Fruit fly (Drosophila melanogaster) whole organism, embryonic: Measurements from ENCODE around the gene CG44090.

Source experiments
- Abd-B ChIP-seq: fragments of 200-800 bp; sonication (Bioruptor generic); optimal IDR thresholded peaks from 2 replicates; lab custom pipeline; 2018; ENCODE audit warnings: missing biosample characterization, mild to moderate bottlenecking, missing genetic modification characterization, moderate library complexity
- Adf1 ChIP-seq: fragments of 200-800 bp; sonication (Bioruptor generic); IDR thresholded peaks from 2 replicates; pipeline ENCODE4 v1.3.6; 2022; ENCODE audit warnings: missing biosample characterization, missing genetic modification characterization
- Awh ChIP-seq: fragments of 200-800 bp; sonication (Bioruptor generic); IDR thresholded peaks from 2 replicates; pipeline ENCODE4, ENCODE4 v1.3.6; 2022; ENCODE audit warnings: missing biosample characterization, missing genetic modification characterization
- CG12155 ChIP-seq: fragments of 200-800 bp; sonication (Bioruptor generic); optimal IDR thresholded peaks from 3 replicates; lab custom pipeline; 2016; ENCODE audit warnings: missing biosample characterization, missing genetic modification characterization
- CG12769 ChIP-seq: fragments of 200-800 bp; sonication (Bioruptor generic); optimal IDR thresholded peaks from 2 replicates; lab custom pipeline; 2019; ENCODE audit warnings: missing biosample characterization, mild to moderate bottlenecking, missing genetic modification characterization, moderate library complexity
- CG13287 ChIP-seq: fragments of 200-800 bp; sonication (Bioruptor generic); IDR thresholded peaks from 2 replicates; pipeline ENCODE4 v1.3.6; 2022; ENCODE audit warnings: missing biosample characterization, missing genetic modification characterization; ENCODE audit not compliant: partially characterized antibody
- CG13894 ChIP-seq: fragments of 200-800 bp; sonication (Bioruptor generic); optimal IDR thresholded peaks from 3 replicates; lab custom pipeline; 2018; ENCODE audit warnings: missing biosample characterization, mild to moderate bottlenecking, missing genetic modification characterization, moderate library complexity
- CG17612 ChIP-seq: fragments of 200-800 bp; sonication (Bioruptor generic); IDR thresholded peaks from 2 replicates; pipeline ENCODE4 v1.3.6; 2022; ENCODE audit warnings: missing biosample characterization, missing genetic modification characterization
- CG17802 ChIP-seq: fragments of 200-800 bp; sonication (Bioruptor generic); optimal IDR thresholded peaks from 2 replicates; lab custom pipeline; 2018; ENCODE audit warnings: missing biosample characterization, mild to moderate bottlenecking, missing genetic modification characterization, moderate library complexity
- CG2889 ChIP-seq: fragments of 200-800 bp; sonication (Bioruptor generic); IDR thresholded peaks from 3 replicates; pipeline ENCODE4 v1.3.6; 2022; ENCODE audit warnings: missing biosample characterization, missing genetic modification characterization
- CG31365 ChIP-seq: fragments of 200-800 bp; sonication (Bioruptor generic); optimal IDR thresholded peaks from 2 replicates; lab custom pipeline; 2018; ENCODE audit warnings: missing biosample characterization, mild to moderate bottlenecking, missing genetic modification characterization
- CG3281 ChIP-seq: fragments of 200-800 bp; sonication (Bioruptor generic); optimal IDR thresholded peaks from 3 replicates; lab custom pipeline; 2017; ENCODE audit warnings: missing biosample characterization, mild to moderate bottlenecking, missing genetic modification characterization
- CG3407 ChIP-seq: fragments of 200-800 bp; sonication (Bioruptor generic); optimal IDR thresholded peaks from 2 replicates; lab custom pipeline; 2018; ENCODE audit warnings: missing biosample characterization, mild to moderate bottlenecking, missing genetic modification characterization
- CG3726 ChIP-seq: fragments of 200-800 bp; sonication (Bioruptor generic); IDR thresholded peaks from 3 replicates; pipeline ENCODE4, ENCODE4 v1.3.6; 2022; ENCODE audit warnings: missing biosample characterization, missing genetic modification characterization
- CG3995 ChIP-seq: fragments of 200-800 bp; sonication (Bioruptor generic); optimal IDR thresholded peaks from 3 replicates; lab custom pipeline; 2016; ENCODE audit warnings: missing biosample characterization, missing genetic modification characterization
- CG42726 ChIP-seq: fragments of 200-800 bp; sonication (Bioruptor generic); IDR thresholded peaks from 2 replicates; pipeline ENCODE4 v1.3.6; 2022; ENCODE audit warnings: missing biosample characterization, missing genetic modification characterization; ENCODE audit not compliant: partially characterized antibody
- CG6791 ChIP-seq: fragments of 200-800 bp; sonication (Bioruptor generic); IDR thresholded peaks from 3 replicates; pipeline ENCODE4 v1.3.6; 2022; ENCODE audit warnings: missing biosample characterization, missing genetic modification characterization; ENCODE audit not compliant: partially characterized antibody
- CG7271 ChIP-seq: fragments of 200-800 bp; sonication (Bioruptor generic); optimal IDR thresholded peaks from 2 replicates; lab custom pipeline; 2018; ENCODE audit warnings: missing biosample characterization, mild to moderate bottlenecking, missing genetic modification characterization, moderate library complexity
- CG8478 ChIP-seq: fragments of >200 bp; optimal IDR thresholded peaks from 2 replicates; lab custom pipeline; 2018
- CG9817 ChIP-seq: fragments of 200-800 bp; sonication (Bioruptor generic); optimal IDR thresholded peaks from 2 replicates; lab custom pipeline; 2018; ENCODE audit warnings: missing biosample characterization, mild to moderate bottlenecking, missing genetic modification characterization, moderate library complexity
- CoRest ChIP-seq: fragments of 200-800 bp; sonication (Bioruptor generic); optimal IDR thresholded peaks from 3 replicates; lab custom pipeline; 2018; ENCODE audit warnings: missing biosample characterization, mild to moderate bottlenecking, missing genetic modification characterization, moderate library complexity
- CrebB ChIP-seq: fragments of 200-800 bp; sonication (Bioruptor generic); optimal IDR thresholded peaks from 3 replicates; lab custom pipeline; 2018; ENCODE audit warnings: missing biosample characterization, mild to moderate bottlenecking, missing genetic modification characterization
- E2f1 ChIP-seq: fragments of 200-800 bp; sonication (Bioruptor generic); IDR thresholded peaks from 2 replicates; pipeline ENCODE4 v1.3.6; 2022; ENCODE audit warnings: missing biosample characterization, missing genetic modification characterization
- E2f2 ChIP-seq: fragments of 200-800 bp; sonication (Bioruptor generic); IDR thresholded peaks from 2 replicates; pipeline ENCODE4 v1.3.6; 2022; ENCODE audit warnings: missing biosample characterization, missing genetic modification characterization
- Ets65A ChIP-seq: fragments of 200-800 bp; sonication (Bioruptor generic); peaks from one replicate; lab custom pipeline; 2016; ENCODE audit warnings: missing biosample characterization, missing genetic modification characterization
- HLH4C ChIP-seq: fragments of 200-800 bp; sonication (Bioruptor generic); IDR thresholded peaks from 3 replicates; pipeline ENCODE4 v1.3.6; 2022; ENCODE audit warnings: missing biosample characterization, missing genetic modification characterization; ENCODE audit not compliant: partially characterized antibody
- Hand ChIP-seq: fragments of 200-800 bp; sonication (Bioruptor generic); optimal IDR thresholded peaks from 2 replicates; lab custom pipeline; 2017; ENCODE audit warnings: mild to moderate bottlenecking, missing biosample characterization, missing genetic modification reagents, missing genetic modification characterization
- HmgD ChIP-seq: fragments of 200-800 bp; sonication (Bioruptor generic); optimal IDR thresholded peaks from 3 replicates; lab custom pipeline; 2016; ENCODE audit warnings: missing biosample characterization, missing genetic modification characterization
- Lhr ChIP-seq: fragments of 200-800 bp; sonication (Bioruptor generic); optimal IDR thresholded peaks from 3 replicates; lab custom pipeline; 2017; ENCODE audit warnings: mild to moderate bottlenecking, missing biosample characterization, missing genetic modification reagents, missing genetic modification characterization
- Meics ChIP-seq: fragments of 200-800 bp; sonication (Bioruptor generic); optimal IDR thresholded peaks from 2 replicates; lab custom pipeline; 2017; ENCODE audit warnings: missing biosample characterization, mild to moderate bottlenecking, missing genetic modification characterization
- Xbp1 ChIP-seq: fragments of 200-800 bp; sonication (Bioruptor generic); optimal IDR thresholded peaks from 3 replicates; lab custom pipeline; 2016; ENCODE audit warnings: missing biosample characterization, mild to moderate bottlenecking, missing genetic modification characterization
- YL-1 ChIP-seq: fragments of 200-800 bp; sonication (Bioruptor generic); optimal IDR thresholded peaks from 3 replicates; lab custom pipeline; 2017; ENCODE audit warnings: missing biosample characterization, mild to moderate bottlenecking, missing genetic modification characterization
- amos ChIP-seq: fragments of 200-800 bp; sonication (Bioruptor generic); IDR thresholded peaks from 2 replicates; pipeline ENCODE4 v1.3.6; 2022; ENCODE audit warnings: missing biosample characterization, missing genetic modification characterization; ENCODE audit not compliant: partially characterized antibody
- bcd ChIP-seq: fragments of 200-800 bp; sonication (Bioruptor generic); optimal IDR thresholded peaks from 2 replicates; lab custom pipeline; 2017; ENCODE audit warnings: missing biosample characterization, mild to moderate bottlenecking, missing genetic modification characterization
- chinmo ChIP-seq: fragments of 200-800 bp; sonication (Bioruptor generic); IDR thresholded peaks from 4 replicates; pipeline ENCODE4 v1.3.6; 2022; ENCODE audit warnings: missing biosample characterization, missing genetic modification characterization; ENCODE audit not compliant: partially characterized antibody
- crp ChIP-seq, 2 experiments: fragments of 200-800 bp; sonication (Bioruptor generic); optimal IDR thresholded peaks; 2 replicates in 1 of 2; 3 replicates in 1 of 2; lab custom pipeline; 2017; ENCODE audit warnings: missing biosample characterization in 2 of 2, missing genetic modification characterization in 2 of 2, mild to moderate bottlenecking in 1 of 2, moderate library complexity in 1 of 2
- cwo ChIP-seq: fragments of 200-800 bp; sonication (Bioruptor generic); optimal IDR thresholded peaks from 3 replicates; lab custom pipeline; 2017; ENCODE audit warnings: missing biosample characterization, missing genetic modification characterization, mild to moderate bottlenecking, moderate library complexity, missing genetic modification reagents
- dmrt99B ChIP-seq: fragments of 200-800 bp; sonication (Bioruptor generic); optimal IDR thresholded peaks from 2 replicates; lab custom pipeline; 2018; ENCODE audit warnings: missing biosample characterization, mild to moderate bottlenecking, missing genetic modification characterization, moderate library complexity
- dpn ChIP-seq, 2 experiments: fragments of 200-800 bp; sonication (Bioruptor generic); optimal IDR thresholded peaks; 3 replicates each; lab custom pipeline; 2016; ENCODE audit warnings: missing biosample characterization in 2 of 2, missing genetic modification characterization in 2 of 2
- en ChIP-seq: fragments of 200-800 bp; sonication (Bioruptor generic); optimal IDR thresholded peaks from 2 replicates; lab custom pipeline; 2016; ENCODE audit warnings: missing biosample characterization, missing genetic modification characterization
- gem ChIP-seq: fragments of 200-800 bp; sonication (Bioruptor generic); optimal IDR thresholded peaks from 2 replicates; lab custom pipeline; 2019; ENCODE audit warnings: missing biosample characterization, mild to moderate bottlenecking, missing genetic modification characterization, moderate library complexity
- grn ChIP-seq: fragments of 200-800 bp; sonication (Bioruptor generic); optimal IDR thresholded peaks from 3 replicates; lab custom pipeline; 2017; ENCODE audit warnings: missing biosample characterization, missing genetic modification characterization
- kah ChIP-seq: fragments of 200-800 bp; sonication (Bioruptor generic); optimal IDR thresholded peaks from 2 replicates; lab custom pipeline; 2018; ENCODE audit warnings: missing biosample characterization, mild to moderate bottlenecking, missing genetic modification characterization
- odd ChIP-seq: fragments of 200-800 bp; sonication (Bioruptor generic); optimal IDR thresholded peaks from 2 replicates; lab custom pipeline; 2017; ENCODE audit warnings: missing biosample characterization, mild to moderate bottlenecking, missing genetic modification characterization
- ranshi ChIP-seq: fragments of 200-800 bp; sonication (Bioruptor generic); IDR thresholded peaks from 2 replicates; pipeline ENCODE4 v1.3.6; 2022; ENCODE audit warnings: missing biosample characterization, missing genetic modification characterization
- sd ChIP-seq: fragments of 200-800 bp; sonication (Bioruptor generic); optimal IDR thresholded peaks from 3 replicates; lab custom pipeline; 2018; ENCODE audit warnings: missing biosample characterization, mild to moderate bottlenecking, missing genetic modification characterization, moderate library complexity
- sens ChIP-seq: fragments of 200-800 bp; sonication (Bioruptor generic); peaks from one replicate; lab custom pipeline; 2016; ENCODE audit warnings: missing biosample characterization, missing genetic modification characterization
- slbo ChIP-seq: fragments of 200-800 bp; sonication (Bioruptor generic); IDR thresholded peaks from 2 replicates; pipeline ENCODE4 v1.3.6; 2022; ENCODE audit warnings: missing biosample characterization, missing genetic modification characterization
- tio ChIP-seq: fragments of 200-800 bp; sonication (Bioruptor generic); optimal IDR thresholded peaks from 2 replicates; lab custom pipeline; 2017; ENCODE audit warnings: missing biosample characterization, missing genetic modification characterization, inconsistent platforms
- yki ChIP-seq: fragments of >200 bp; optimal IDR thresholded peaks from 3 replicates; lab custom pipeline; 2018

Gene CG44090

dm6 chr3R:17449402-17449801 is 15.2 kb upstream of the CG44090 start (continued):
- TF ChIP-seq kah (GFP tag; lab: Kevin White, UChicago) (peak; percentile 64), Xbp1 (GFP tag; lab: Kevin White, UChicago) (peak; percentile 31), CG3995 (GFP tag; lab: Kevin White, UChicago) (peak; percentile 28), gem (peak; percentile 18), HLH4C (GFP tag; lab: Robert Waterston, UW) (peak; percentile 15; the same call in 1 of the 3 replicates), CG12155 (GFP tag; lab: Kevin White, UChicago) (no peak), Lhr (GFP tag; lab: Kevin White, UChicago) (peak; percentile 28), Ets65A (GFP tag; lab: Kevin White, UChicago) (peak; percentile 87), grn (GFP tag; lab: Kevin White, UChicago) (peak; percentile 25), sens (GFP tag; lab: Kevin White, UChicago) (peak; percentile 48), CoRest (tag; lab: Kevin White, UChicago) (peak; percentile 12), CG13894 (tag; lab: Kevin White, UChicago) (peak; percentile 9), CG17802 (tag; lab: Kevin White, UChicago) (peak; percentile 62), Abd-B (GFP tag; lab: Kevin White, UChicago) (peak; percentile 60), CG31365 (peak; percentile 97), CG17612 (GFP tag; lab: Robert Waterston, UW) (no peak), bcd (GFP tag; lab: Kevin White, UChicago) (peak; percentile 19), tio (GFP tag; lab: Kevin White, UChicago) (no peak), en (no peak), CG42726 (peak; percentile 71), dpn (GFP tag; optimal IDR thresholded peaks at IDR 0.05; lab: Kevin White, UChicago) (no peak), CG9817 (tag; lab: Kevin White, UChicago) (peak; percentile 16), amos (peak; percentile 62), CG3281 (GFP tag; lab: Kevin White, UChicago) (no peak), CG6791 (GFP tag; lab: Robert Waterston, UW) (peak; percentile 69), HmgD (peak; percentile 28), slbo (0 out of 2 replicates have a peak, but pooled peaks have one; percentile 34), crp (GFP tag; optimal IDR thresholded peaks at IDR 0.05; lab: Kevin White, UChicago) (no peak)

- no peak for TF ChIP-seq odd (GFP tag; lab: Kevin White, UChicago)
- TF ChIP-seq CG2889 (GFP tag; lab: Robert Waterston, UW) = 0 out of 3 replicates have a peak, but pooled peaks have one; percentile 24
- no peak for TF ChIP-seq Adf1 (GFP tag; lab: Robert Waterston, UW)
- no peak for TF ChIP-seq CrebB (tag; lab: Kevin White, UChicago)
- no peak for TF ChIP-seq CG13287
- TF ChIP-seq E2f1 (GFP tag; lab: Robert Waterston, UW) = no peak
- no peak for TF ChIP-seq dmrt99B (tag; lab: Kevin White, UChicago)
- no peak for TF ChIP-seq YL-1 (GFP tag; lab: Kevin White, UChicago)
These were observed 14.5 kb upstream of the CG44090 start, which contains the start of gene Eh for dm6 chr3R:17448758-17449157. Gene Eh, minus strand, starts transcription at chr3R:17448858.

dm6 chr3R:17447615-17448014 is 13.4 kb upstream of the CG44090 start:
- TF ChIP-seq yki (lab: Kevin White, UChicago) (no peak), CG8478 (lab: Kevin White, UChicago) (no peak), chinmo (GFP tag; lab: Robert Waterston, UW) (0 out of 4 replicates have a peak, but pooled peaks have one; percentile 57), CG12769 (peak; percentile 60), Meics (GFP tag; lab: Kevin White, UChicago) (no peak), CG3726 (GFP tag; lab: Robert Waterston, UW) (no peak), CG7271 (tag; lab: Kevin White, UChicago) (no peak), ranshi (GFP tag; lab: Robert Waterston, UW) (no peak), sd (tag; lab: Kevin White, UChicago) (peak; percentile 74), Hand (no peak), cwo (GFP tag; lab: Kevin White, UChicago) (no peak), E2f2 (GFP tag; lab: Robert Waterston, UW) (no peak), Awh (peak; percentile 61), CG3407 (GFP tag; lab: Kevin White, UChicago) (no peak)
